Fruit fly (Drosophila melanogaster) whole organism, embryonic: Measurements from ENCODE around the gene CG10195.

Experiments
- CG10366 ChIP-seq: fragments of 200-800 bp; sonication (Bioruptor generic); IDR thresholded peaks from 2 replicates; pipeline ENCODE4 v1.3.6; 2022; ENCODE audit warnings: missing biosample characterization, missing genetic modification characterization
- CG13894 ChIP-seq: fragments of 200-800 bp; sonication (Bioruptor generic); optimal IDR thresholded peaks from 3 replicates; lab custom pipeline; 2018; ENCODE audit warnings: missing biosample characterization, mild to moderate bottlenecking, missing genetic modification characterization, moderate library complexity
- CG14014 ChIP-seq: fragments of 200-800 bp; sonication (Bioruptor generic); IDR thresholded peaks from 2 replicates; pipeline ENCODE4 v1.3.6; 2022; ENCODE audit warnings: missing biosample characterization, missing genetic modification characterization
- CG14050 ChIP-seq: fragments of 200-800 bp; sonication (Bioruptor generic); IDR thresholded peaks from 3 replicates; pipeline ENCODE4 v1.3.6; 2022; ENCODE audit warnings: missing biosample characterization, missing genetic modification characterization
- CG15269 ChIP-seq: fragments of 200-800 bp; sonication (Bioruptor generic); optimal IDR thresholded peaks from 2 replicates; lab custom pipeline; 2018; ENCODE audit warnings: missing biosample characterization, mild to moderate bottlenecking, missing genetic modification characterization, moderate library complexity
- CG1603 ChIP-seq: fragments of 200-800 bp; sonication (Bioruptor generic); optimal IDR thresholded peaks from 2 replicates; lab custom pipeline; 2019; ENCODE audit warnings: missing biosample characterization, mild to moderate bottlenecking, missing genetic modification characterization, moderate library complexity
- CG17912 ChIP-seq: fragments of 200-800 bp; sonication (Bioruptor generic); optimal IDR thresholded peaks from 2 replicates; lab custom pipeline; 2018; ENCODE audit warnings: missing biosample characterization, mild to moderate bottlenecking, missing genetic modification characterization
- CG18011 ChIP-seq: fragments of 200-800 bp; sonication (Bioruptor generic); optimal IDR thresholded peaks from 2 replicates; lab custom pipeline; 2017; ENCODE audit warnings: missing biosample characterization, missing genetic modification characterization, mild to moderate bottlenecking, moderate library complexity, missing genotype
- CG2202 ChIP-seq: fragments of 200-800 bp; sonication (Bioruptor generic); optimal IDR thresholded peaks from 2 replicates; lab custom pipeline; 2018; ENCODE audit warnings: missing biosample characterization, mild to moderate bottlenecking, missing genetic modification characterization
- CG3407 ChIP-seq: fragments of 200-800 bp; sonication (Bioruptor generic); optimal IDR thresholded peaks from 2 replicates; lab custom pipeline; 2018; ENCODE audit warnings: missing biosample characterization, mild to moderate bottlenecking, missing genetic modification characterization
- CG6854 ChIP-seq: fragments of 200-800 bp; sonication (Bioruptor generic); optimal IDR thresholded peaks from 3 replicates; lab custom pipeline; 2017; ENCODE audit warnings: missing biosample characterization, mild to moderate bottlenecking, missing genetic modification characterization
- CG7839 ChIP-seq: fragments of 200-800 bp; sonication (Bioruptor generic); optimal IDR thresholded peaks from 3 replicates; lab custom pipeline; 2018; ENCODE audit warnings: missing biosample characterization, mild to moderate bottlenecking, missing genetic modification characterization, moderate library complexity
- CG8290 ChIP-seq, 3 experiments: fragments of 200-800 bp; sonication (Bioruptor generic); optimal IDR thresholded peaks; 2 replicates each; lab custom pipeline; 2016 to 2019; ENCODE audit warnings: missing biosample characterization in 3 of 3, missing genetic modification characterization in 3 of 3, mild to moderate bottlenecking in 2 of 3, moderate library complexity in 1 of 3
- CG9797 ChIP-seq: fragments of 200-800 bp; sonication (Bioruptor generic); optimal IDR thresholded peaks from 3 replicates; lab custom pipeline; 2018; ENCODE audit warnings: missing biosample characterization, mild to moderate bottlenecking, missing genetic modification characterization
- Chrac-16 ChIP-seq: fragments of 200-800 bp; sonication (Bioruptor generic); optimal IDR thresholded peaks from 3 replicates; lab custom pipeline; 2016; ENCODE audit warnings: missing biosample characterization, missing genetic modification characterization
- CkIIα-i1 ChIP-seq: fragments of 200-800 bp; sonication (Bioruptor generic); IDR thresholded peaks from 2 replicates; pipeline ENCODE4 v1.3.6; 2022; ENCODE audit warnings: missing biosample characterization, missing genetic modification characterization
- Fer1 ChIP-seq: fragments of 200-800 bp; sonication (Bioruptor generic); optimal IDR thresholded peaks from 2 replicates; lab custom pipeline; 2017; ENCODE audit warnings: missing biosample characterization, mild to moderate bottlenecking, missing genetic modification characterization
- Kr ChIP-seq: fragments of 200-800 bp; sonication (Bioruptor generic); optimal IDR thresholded peaks from 2 replicates; lab custom pipeline; 2017; ENCODE audit warnings: missing biosample characterization, mild to moderate bottlenecking, missing genetic modification characterization
- Ravus ChIP-seq: fragments of 200-800 bp; sonication (Bioruptor generic); IDR thresholded peaks from 2 replicates; pipeline ENCODE4 v1.3.6; 2022; ENCODE audit warnings: missing biosample characterization, missing genetic modification characterization
- Sry-β ChIP-seq: fragments of 200-800 bp; sonication (Bioruptor generic); optimal IDR thresholded peaks from 2 replicates; lab custom pipeline; 2018; ENCODE audit warnings: missing biosample characterization, mild to moderate bottlenecking, missing genetic modification characterization, moderate library complexity
- Ssrp ChIP-seq: fragments of 200-800 bp; sonication (Bioruptor generic); optimal IDR thresholded peaks from 2 replicates; lab custom pipeline; 2018; ENCODE audit warnings: missing biosample characterization, mild to moderate bottlenecking, missing genetic modification characterization, moderate library complexity
- Trl ChIP-seq, 3 experiments: fragments of >200 bp in 2 of 3; fragments of 200-800 bp in 1 of 3; sonication (Bioruptor generic) in 1 of 3; optimal IDR thresholded peaks; 2 replicates in 1 of 3; 3 replicates in 2 of 3; lab custom pipeline; 2016 to 2017; ENCODE audit warnings: missing biosample characterization in 1 of 3, missing genetic modification characterization in 1 of 3
- YL-1 ChIP-seq: fragments of 200-800 bp; sonication (Bioruptor generic); optimal IDR thresholded peaks from 3 replicates; lab custom pipeline; 2017; ENCODE audit warnings: missing biosample characterization, mild to moderate bottlenecking, missing genetic modification characterization
- ab ChIP-seq: fragments of 200-800 bp; sonication (Bioruptor generic); optimal IDR thresholded peaks from 2 replicates; lab custom pipeline; 2016; ENCODE audit warnings: missing biosample characterization, missing genetic modification characterization
- amos ChIP-seq: fragments of 200-800 bp; sonication (Bioruptor generic); IDR thresholded peaks from 2 replicates; pipeline ENCODE4 v1.3.6; 2022; ENCODE audit warnings: missing biosample characterization, missing genetic modification characterization; ENCODE audit not compliant: partially characterized antibody
- ash1 ChIP-seq: fragments of 200-800 bp; sonication (Bioruptor generic); optimal IDR thresholded peaks from 2 replicates; lab custom pipeline; 2018; ENCODE audit warnings: missing biosample characterization, mild to moderate bottlenecking, missing genetic modification characterization
- btn ChIP-seq: fragments of 200-800 bp; sonication (Bioruptor generic); optimal IDR thresholded peaks from 2 replicates; lab custom pipeline; 2016; ENCODE audit warnings: missing biosample characterization, missing genetic modification characterization
- caup ChIP-seq: fragments of 200-800 bp; sonication (Bioruptor generic); optimal IDR thresholded peaks from 3 replicates; lab custom pipeline; 2017; ENCODE audit warnings: missing biosample characterization, mild to moderate bottlenecking, missing genetic modification characterization, moderate library complexity; ENCODE audit not compliant: severe bottlenecking
- corto ChIP-seq: fragments of 200-800 bp; sonication (Bioruptor generic); optimal IDR thresholded peaks from 2 replicates; lab custom pipeline; 2016; ENCODE audit warnings: missing biosample characterization, mild to moderate bottlenecking, missing genetic modification characterization, moderate library complexity
- dm ChIP-seq: fragments of 200-800 bp; sonication (Bioruptor generic); optimal IDR thresholded peaks from 3 replicates; lab custom pipeline; 2016; ENCODE audit warnings: missing biosample characterization, missing genetic modification characterization
- en ChIP-seq: fragments of 200-800 bp; sonication (Bioruptor generic); optimal IDR thresholded peaks from 2 replicates; lab custom pipeline; 2016; ENCODE audit warnings: missing biosample characterization, missing genetic modification characterization
- esg ChIP-seq: fragments of 200-800 bp; sonication (Bioruptor generic); conservative IDR thresholded peaks from 2 replicates; pipeline ENCODE4 v1.3.6; 2022; ENCODE audit warnings: missing biosample characterization, missing genetic modification characterization
- exex ChIP-seq: fragments of 200-800 bp; sonication (Bioruptor generic); optimal IDR thresholded peaks from 4 replicates; lab custom pipeline; 2018; ENCODE audit warnings: missing biosample characterization, mild to moderate bottlenecking, missing genetic modification characterization, moderate library complexity
- gcm ChIP-seq: fragments of 200-800 bp; sonication (Bioruptor generic); optimal IDR thresholded peaks from 2 replicates; lab custom pipeline; 2019; ENCODE audit warnings: missing biosample characterization, mild to moderate bottlenecking, missing genetic modification characterization, moderate library complexity
- gro ChIP-seq: fragments of 200-800 bp; sonication (Bioruptor generic); optimal IDR thresholded peaks from 2 replicates; lab custom pipeline; 2016; ENCODE audit warnings: missing biosample characterization, missing genetic modification characterization
- hb ChIP-seq: fragments of 200-800 bp; sonication (Bioruptor generic); IDR thresholded peaks from 3 replicates; pipeline ENCODE4 v1.3.6; 2022; ENCODE audit warnings: missing biosample characterization, missing genetic modification characterization; ENCODE audit not compliant: partially characterized antibody
- hkb ChIP-seq, 2 experiments: fragments of 200-800 bp in 1 of 2; fragments of >200 bp in 1 of 2; sonication (Bioruptor generic) in 1 of 2; IDR thresholded peaks in 1 of 2; optimal IDR thresholded peaks in 1 of 2; 2 replicates each; pipeline versions ENCODE4 v1.3.6 to Lab custom; 2017 to 2022; ENCODE audit warnings: missing biosample characterization in 1 of 2, missing genetic modification characterization in 1 of 2
- kah ChIP-seq: fragments of 200-800 bp; sonication (Bioruptor generic); optimal IDR thresholded peaks from 2 replicates; lab custom pipeline; 2018; ENCODE audit warnings: missing biosample characterization, mild to moderate bottlenecking, missing genetic modification characterization
- pho ChIP-seq: fragments of 200-800 bp; sonication (Bioruptor generic); optimal IDR thresholded peaks from 2 replicates; lab custom pipeline; 2016; ENCODE audit warnings: missing biosample characterization, missing genetic modification characterization
- prd ChIP-seq, 3 experiments: fragments of >200 bp in 2 of 3; fragments of 200-800 bp in 1 of 3; sonication (Bioruptor generic) in 1 of 3; optimal IDR thresholded peaks in 2 of 3; IDR thresholded peaks in 1 of 3; 2 replicates in 2 of 3; 3 replicates in 1 of 3; pipeline versions ENCODE4 v1.3.6 to Lab custom; 2017 to 2022; ENCODE audit warnings: missing biosample characterization in 1 of 3, missing genetic modification characterization in 1 of 3
- psq ChIP-seq: fragments of 200-800 bp; sonication (Bioruptor generic); optimal IDR thresholded peaks from 2 replicates; lab custom pipeline; 2017; ENCODE audit warnings: missing biosample characterization, missing genetic modification characterization
- sc ChIP-seq, 3 experiments: fragments of >200 bp in 2 of 3; fragments of 200-800 bp in 1 of 3; sonication (Bioruptor generic) in 1 of 3; optimal IDR thresholded peaks; 2 replicates in 2 of 3; 3 replicates in 1 of 3; lab custom pipeline; 2017; ENCODE audit warnings: mild to moderate bottlenecking in 1 of 3, missing biosample characterization in 1 of 3, missing genetic modification characterization in 1 of 3, missing genetic modification reagents in 1 of 3
- sim ChIP-seq: fragments of 200-800 bp; sonication (Bioruptor generic); IDR thresholded peaks from 2 replicates; pipeline ENCODE4 v1.3.6; 2022; ENCODE audit warnings: missing biosample characterization, missing genetic modification characterization
- sisA ChIP-seq: fragments of 200-800 bp; sonication (Bioruptor generic); IDR thresholded peaks from 2 replicates; pipeline ENCODE4 v1.3.6; 2022; ENCODE audit warnings: missing biosample characterization, missing genetic modification characterization
- sob ChIP-seq: fragments of 200-800 bp; sonication (Bioruptor generic); IDR thresholded peaks from 2 replicates; pipeline ENCODE4 v1.3.6; 2022; ENCODE audit warnings: missing biosample characterization, missing genetic modification characterization
- yki ChIP-seq: fragments of >200 bp; optimal IDR thresholded peaks from 3 replicates; lab custom pipeline; 2018
- zen ChIP-seq: fragments of 200-800 bp; sonication (Bioruptor generic); optimal IDR thresholded peaks from 3 replicates; lab custom pipeline; 2018; ENCODE audit warnings: missing biosample characterization, mild to moderate bottlenecking, missing genetic modification characterization, moderate library complexity
- zen2 ChIP-seq: fragments of 200-800 bp; sonication (Bioruptor generic); IDR thresholded peaks from 3 replicates; pipeline ENCODE4 v1.3.6; 2022; ENCODE audit warnings: missing biosample characterization, missing genetic modification characterization; ENCODE audit not compliant: partially characterized antibody

CG10195 gene

DNA sequence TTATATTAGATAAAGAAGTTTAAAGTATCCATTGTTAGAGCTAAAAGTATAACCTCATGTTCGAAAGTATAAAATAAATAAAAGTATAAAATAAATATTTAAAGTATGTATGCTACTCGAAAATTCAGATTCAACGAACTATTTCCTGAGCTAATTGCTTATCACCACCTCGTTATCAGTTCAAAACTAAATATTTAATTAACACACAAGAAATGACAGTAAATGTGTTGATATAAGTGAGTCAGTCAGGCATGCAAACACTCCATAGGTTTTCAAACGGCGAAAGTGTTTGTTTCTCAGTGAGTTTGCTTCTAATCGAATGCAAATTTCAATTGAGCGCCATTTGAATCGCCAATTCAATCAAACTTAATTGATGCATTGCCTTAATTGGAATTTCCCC, 50.2 kb downstream of the CG10195 start (continued):
- TF ChIP-seq en (GFP tag; lab: Kevin White, UChicago) (no peak), hb (GFP tag; lab: Robert Waterston, UW) (no peak), CG7839 (tag; lab: Kevin White, UChicago) (peak; percentile 18), sim (GFP tag; lab: Robert Waterston, UW) (no peak), Trl (optimal IDR thresholded peaks at IDR 0.05; lab: Kevin White, UChicago) (no peak), Trl (GFP tag; optimal IDR thresholded peaks at IDR 0.05; lab: Kevin White, UChicago) (no peak), kah (GFP tag; lab: Kevin White, UChicago) (peak; percentile 55), zen2 (GFP tag; lab: Robert Waterston, UW) (no peak), yki (no peak), Ssrp (tag; lab: Kevin White, UChicago) (no peak), exex (tag; lab: Kevin White, UChicago) (peak; percentile 56), gro (no peak), Kr (GFP tag; lab: Kevin White, UChicago) (peak; percentile 87), sisA (GFP tag; lab: Robert Waterston, UW) (no peak), pho (GFP tag; lab: Kevin White, UChicago) (no peak), dm (GFP tag; lab: Kevin White, UChicago) (no peak), CkIIα-i1 (GFP tag; lab: Robert Waterston, UW) (no peak), ab (GFP tag; lab: Kevin White, UChicago) (no peak), hkb (optimal IDR thresholded peaks at IDR 0.05; lab: Kevin White, UChicago) (no peak), hkb (GFP tag; IDR thresholded peaks at IDR 0.05; lab: Robert Waterston, UW) (peak; percentile 38; the same call in 1 of the 2 replicates), prd (optimal IDR thresholded peaks at IDR 0.05; lab: Kevin White, UChicago) (no peak), prd (GFP tag; IDR thresholded peaks at IDR 0.05; lab: Robert Waterston, UW) (no peak), YL-1 (GFP tag; lab: Kevin White, UChicago) (no peak), CG6854 (GFP tag; lab: Kevin White, UChicago) (peak; percentile 55), CG9797 (GFP tag; lab: Kevin White, UChicago) (no peak), corto (GFP tag; lab: Kevin White, UChicago) (no peak), CG2202 (peak; percentile 90), ash1 (no peak), CG18011 (no peak), psq (no peak), Sry-β (GFP tag; lab: Kevin White, UChicago) (peak; percentile 15), btn (GFP tag; lab: Kevin White, UChicago) (no peak), Ravus (GFP tag; lab: Robert Waterston, UW) (no peak), amos (no peak), CG3407 (peak; percentile 83), sc (optimal IDR thresholded peaks at IDR 0.05; lab: Kevin White, UChicago) (no peak), sc (GFP tag; optimal IDR thresholded peaks at IDR 0.05; lab: Kevin White, UChicago) (peak; percentile 44), zen (tag; lab: Kevin White, UChicago) (peak; percentile 1), CG17912 (GFP tag; lab: Kevin White, UChicago) (peak; percentile 78), esg (GFP tag; lab: Robert Waterston, UW) (no peak), Chrac-16 (GFP tag; lab: Kevin White, UChicago) (no peak), CG15269 (tag; lab: Kevin White, UChicago) (peak; percentile 15), sob (GFP tag; lab: Robert Waterston, UW) (no peak), CG13894 (no peak), CG14014 (GFP tag; lab: Robert Waterston, UW) (no peak), CG14050 (no peak), CG10366 (no peak), CG1603 (tag; lab: Kevin White, UChicago) (peak; percentile 68), Fer1 (peak; percentile 70), CG8290 (GFP tag; optimal IDR thresholded peaks at IDR 0.05; lab: Kevin White, UChicago) (no peak), CG8290 (tag; optimal IDR thresholded peaks at IDR 0.05; lab: Kevin White, UChicago) (peak; percentile 61 to 63), caup (peak; percentile 43), gcm (GFP tag; lab: Kevin White, UChicago) (peak; percentile 84)
